Fruit fly (Drosophila melanogaster) whole organism, embryonic: ENCODE results near the gene CG10064.

Experiments used
- CG10321 ChIP-seq: fragments of 200-800 bp; sonication (Bioruptor generic); IDR thresholded peaks from 2 replicates; pipeline ENCODE4 v1.3.6; 2022; ENCODE audit warnings: missing biosample characterization, missing genetic modification characterization
- CG10462 ChIP-seq: fragments of 200-800 bp; sonication (Bioruptor generic); optimal IDR thresholded peaks from 2 replicates; lab custom pipeline; 2016; ENCODE audit warnings: missing biosample characterization, missing genetic modification characterization
- CG12391 ChIP-seq: fragments of 200-800 bp; sonication (Bioruptor generic); optimal IDR thresholded peaks from 3 replicates; lab custom pipeline; 2018; ENCODE audit warnings: missing biosample characterization, mild to moderate bottlenecking, missing genetic modification characterization, moderate library complexity
- CG14014 ChIP-seq: fragments of 200-800 bp; sonication (Bioruptor generic); IDR thresholded peaks from 2 replicates; pipeline ENCODE4 v1.3.6; 2022; ENCODE audit warnings: missing biosample characterization, missing genetic modification characterization
- CG14667 ChIP-seq: fragments of 200-800 bp; sonication (Bioruptor generic); IDR thresholded peaks from 2 replicates; pipeline ENCODE4 v1.3.6; 2022; ENCODE audit warnings: missing biosample characterization, missing genetic modification characterization
- CG15269 ChIP-seq: fragments of 200-800 bp; sonication (Bioruptor generic); optimal IDR thresholded peaks from 2 replicates; lab custom pipeline; 2018; ENCODE audit warnings: missing biosample characterization, mild to moderate bottlenecking, missing genetic modification characterization, moderate library complexity
- CG16813 ChIP-seq: fragments of 200-800 bp; sonication (Bioruptor generic); IDR thresholded peaks from 3 replicates; pipeline ENCODE4 v1.3.6; 2022; ENCODE audit warnings: missing biosample characterization, missing genetic modification characterization; ENCODE audit not compliant: partially characterized antibody
- CG17829 ChIP-seq: fragments of 200-800 bp; optimal IDR thresholded peaks from 2 replicates; lab custom pipeline; 2019; ENCODE audit warnings: missing biosample characterization, mild to moderate bottlenecking, missing genetic modification characterization, moderate library complexity
- CG2889 ChIP-seq: fragments of 200-800 bp; sonication (Bioruptor generic); IDR thresholded peaks from 3 replicates; pipeline ENCODE4 v1.3.6; 2022; ENCODE audit warnings: missing biosample characterization, missing genetic modification characterization
- CG31388 ChIP-seq: fragments of 200-800 bp; sonication (Bioruptor generic); optimal IDR thresholded peaks from 2 replicates; lab custom pipeline; 2016; ENCODE audit warnings: missing biosample characterization, missing genetic modification characterization
- CG4282 ChIP-seq: fragments of 200-800 bp; sonication (Bioruptor generic); optimal IDR thresholded peaks from 2 replicates; lab custom pipeline; 2016; ENCODE audit warnings: missing biosample characterization, missing genetic modification characterization
- CG4820 ChIP-seq: fragments of 200-800 bp; sonication (Bioruptor generic); optimal IDR thresholded peaks from 3 replicates; lab custom pipeline; 2016; ENCODE audit warnings: missing biosample characterization, missing genetic modification characterization
- CG6654 ChIP-seq: fragments of 200-800 bp; sonication (Bioruptor generic); optimal IDR thresholded peaks from 2 replicates; lab custom pipeline; 2017; ENCODE audit warnings: missing biosample characterization, mild to moderate bottlenecking, missing genetic modification characterization
- CG6791 ChIP-seq: fragments of 200-800 bp; sonication (Bioruptor generic); IDR thresholded peaks from 3 replicates; pipeline ENCODE4 v1.3.6; 2022; ENCODE audit warnings: missing biosample characterization, missing genetic modification characterization; ENCODE audit not compliant: partially characterized antibody
- CG7271 ChIP-seq: fragments of 200-800 bp; sonication (Bioruptor generic); optimal IDR thresholded peaks from 2 replicates; lab custom pipeline; 2018; ENCODE audit warnings: missing biosample characterization, mild to moderate bottlenecking, missing genetic modification characterization, moderate library complexity
- CG7556 ChIP-seq: fragments of 200-800 bp; sonication (Bioruptor generic); optimal IDR thresholded peaks from 2 replicates; lab custom pipeline; 2017; ENCODE audit warnings: missing biosample characterization, mild to moderate bottlenecking, missing genetic modification characterization
- CG7987 ChIP-seq: fragments of 200-800 bp; sonication (Bioruptor generic); optimal IDR thresholded peaks from 2 replicates; lab custom pipeline; 2018; ENCODE audit warnings: missing biosample characterization, mild to moderate bottlenecking, missing genetic modification characterization, moderate library complexity
- CG8765 ChIP-seq: fragments of 200-800 bp; sonication (Bioruptor generic); IDR thresholded peaks from 2 replicates; pipeline ENCODE4 v1.3.6; 2022; ENCODE audit warnings: missing biosample characterization, missing genetic modification characterization
- CG9797 ChIP-seq: fragments of 200-800 bp; sonication (Bioruptor generic); optimal IDR thresholded peaks from 3 replicates; lab custom pipeline; 2018; ENCODE audit warnings: missing biosample characterization, mild to moderate bottlenecking, missing genetic modification characterization
- Chrac-16 ChIP-seq: fragments of 200-800 bp; sonication (Bioruptor generic); optimal IDR thresholded peaks from 3 replicates; lab custom pipeline; 2016; ENCODE audit warnings: missing biosample characterization, missing genetic modification characterization
- CkIIα-i1 ChIP-seq: fragments of 200-800 bp; sonication (Bioruptor generic); IDR thresholded peaks from 2 replicates; pipeline ENCODE4 v1.3.6; 2022; ENCODE audit warnings: missing biosample characterization, missing genetic modification characterization
- Dip2 ChIP-seq: fragments of 200-800 bp; sonication (Bioruptor generic); IDR thresholded peaks from 2 replicates; pipeline ENCODE4 v1.3.6; 2022; ENCODE audit warnings: missing biosample characterization, missing genetic modification characterization
- Gsc ChIP-seq: fragments of 200-800 bp; sonication (Bioruptor generic); IDR thresholded peaks from 2 replicates; pipeline ENCODE4 v1.3.6; 2022; ENCODE audit warnings: missing biosample characterization, missing genetic modification characterization
- HLH4C ChIP-seq: fragments of 200-800 bp; sonication (Bioruptor generic); IDR thresholded peaks from 3 replicates; pipeline ENCODE4 v1.3.6; 2022; ENCODE audit warnings: missing biosample characterization, missing genetic modification characterization; ENCODE audit not compliant: partially characterized antibody
- Hmx ChIP-seq: fragments of 200-800 bp; sonication (Bioruptor generic); optimal IDR thresholded peaks from 2 replicates; lab custom pipeline; 2016; ENCODE audit warnings: missing biosample characterization, missing genetic modification characterization
- Hr39 ChIP-seq: fragments of >200 bp; optimal IDR thresholded peaks from 2 replicates; lab custom pipeline; 2017
- Jarid2 ChIP-seq: fragments of 200-800 bp; sonication (Bioruptor generic); optimal IDR thresholded peaks from 3 replicates; lab custom pipeline; 2017; ENCODE audit warnings: mild to moderate bottlenecking, missing biosample characterization, missing genetic modification reagents, missing genetic modification characterization
- Lhr ChIP-seq: fragments of 200-800 bp; sonication (Bioruptor generic); optimal IDR thresholded peaks from 3 replicates; lab custom pipeline; 2017; ENCODE audit warnings: mild to moderate bottlenecking, missing biosample characterization, missing genetic modification reagents, missing genetic modification characterization
- Mrtf ChIP-seq: fragments of 200-800 bp; sonication (Bioruptor generic); IDR thresholded peaks from 3 replicates; pipeline ENCODE4 v1.3.6; 2022; ENCODE audit warnings: missing biosample characterization, missing genetic modification characterization
- NFAT ChIP-seq: fragments of 200-800 bp; sonication (Bioruptor generic); IDR thresholded peaks from 2 replicates; pipeline ENCODE4 v1.3.6; 2022; ENCODE audit warnings: missing biosample characterization, missing genetic modification characterization
- Poxn ChIP-seq: fragments of 200-800 bp; sonication (Bioruptor generic); IDR thresholded peaks from 2 replicates; pipeline ENCODE4 v1.3.6; 2022; ENCODE audit warnings: missing biosample characterization, missing genetic modification characterization
- chinmo ChIP-seq: fragments of 200-800 bp; sonication (Bioruptor generic); IDR thresholded peaks from 4 replicates; pipeline ENCODE4 v1.3.6; 2022; ENCODE audit warnings: missing biosample characterization, missing genetic modification characterization; ENCODE audit not compliant: partially characterized antibody
- da ChIP-seq: fragments of 200-800 bp; sonication (Bioruptor generic); optimal IDR thresholded peaks from 2 replicates; lab custom pipeline; 2016; ENCODE audit warnings: missing biosample characterization, missing genetic modification characterization
- exex ChIP-seq: fragments of 200-800 bp; sonication (Bioruptor generic); optimal IDR thresholded peaks from 4 replicates; lab custom pipeline; 2018; ENCODE audit warnings: missing biosample characterization, mild to moderate bottlenecking, missing genetic modification characterization, moderate library complexity
- gem ChIP-seq: fragments of 200-800 bp; sonication (Bioruptor generic); optimal IDR thresholded peaks from 2 replicates; lab custom pipeline; 2019; ENCODE audit warnings: missing biosample characterization, mild to moderate bottlenecking, missing genetic modification characterization, moderate library complexity
- h ChIP-seq: fragments of >200 bp; optimal IDR thresholded peaks from 2 replicates; lab custom pipeline; 2017
- ham ChIP-seq: fragments of 200-800 bp; sonication (Bioruptor generic); IDR thresholded peaks from 2 replicates; pipeline ENCODE4 v1.3.6; 2022; ENCODE audit warnings: missing biosample characterization, missing genetic modification characterization
- hbn ChIP-seq: fragments of 200-800 bp; sonication (Bioruptor generic); IDR thresholded peaks from 2 replicates; pipeline ENCODE4 v1.3.6; 2022; ENCODE audit warnings: missing biosample characterization, missing genetic modification characterization; ENCODE audit not compliant: partially characterized antibody
- her ChIP-seq: fragments of 200-800 bp; sonication (Bioruptor generic); optimal IDR thresholded peaks from 2 replicates; lab custom pipeline; 2016; ENCODE audit warnings: missing biosample characterization, missing genetic modification characterization
- lov ChIP-seq, 2 experiments: fragments of 200-800 bp in 1 of 2; fragments of >200 bp in 1 of 2; sonication (Bioruptor generic) in 1 of 2; IDR thresholded peaks in 1 of 2; optimal IDR thresholded peaks in 1 of 2; 2 replicates in 1 of 2; 3 replicates in 1 of 2; pipeline versions ENCODE4 v1.3.6 to Lab custom; 2017 to 2022; ENCODE audit warnings: missing biosample characterization in 1 of 2, missing genetic modification characterization in 1 of 2
- luna ChIP-seq: fragments of 200-800 bp; sonication (Bioruptor generic); optimal IDR thresholded peaks from 2 replicates; lab custom pipeline; 2016; ENCODE audit warnings: missing biosample characterization, missing genetic modification characterization
- onecut ChIP-seq: fragments of 200-800 bp; sonication (Bioruptor generic); IDR thresholded peaks from 2 replicates; pipeline ENCODE4 v1.3.6; 2022; ENCODE audit warnings: missing biosample characterization, missing genetic modification characterization
- pum ChIP-seq: fragments of 200-800 bp; sonication (Bioruptor generic); optimal IDR thresholded peaks from 2 replicates; lab custom pipeline; 2016; ENCODE audit warnings: missing biosample characterization, missing genetic modification characterization
- ro ChIP-seq: fragments of 200-800 bp; sonication (Bioruptor generic); IDR thresholded peaks from 2 replicates; pipeline ENCODE4 v1.3.6; 2022; ENCODE audit warnings: missing biosample characterization, missing genetic modification characterization
- row ChIP-seq: fragments of 200-800 bp; sonication (Bioruptor generic); IDR thresholded peaks from 3 replicates; pipeline ENCODE4 v1.3.6; 2022; ENCODE audit warnings: missing biosample characterization, missing genetic modification characterization
- slou ChIP-seq: fragments of 200-800 bp; sonication (Bioruptor generic); optimal IDR thresholded peaks from 3 replicates; lab custom pipeline; 2016; ENCODE audit warnings: missing biosample characterization, missing genetic modification characterization
- toy ChIP-seq: fragments of 200-800 bp; sonication (Bioruptor generic); IDR thresholded peaks from 2 replicates; pipeline ENCODE4 v1.3.6; 2022; ENCODE audit warnings: missing biosample characterization, missing genetic modification characterization

Gene CG10064

DNA sequence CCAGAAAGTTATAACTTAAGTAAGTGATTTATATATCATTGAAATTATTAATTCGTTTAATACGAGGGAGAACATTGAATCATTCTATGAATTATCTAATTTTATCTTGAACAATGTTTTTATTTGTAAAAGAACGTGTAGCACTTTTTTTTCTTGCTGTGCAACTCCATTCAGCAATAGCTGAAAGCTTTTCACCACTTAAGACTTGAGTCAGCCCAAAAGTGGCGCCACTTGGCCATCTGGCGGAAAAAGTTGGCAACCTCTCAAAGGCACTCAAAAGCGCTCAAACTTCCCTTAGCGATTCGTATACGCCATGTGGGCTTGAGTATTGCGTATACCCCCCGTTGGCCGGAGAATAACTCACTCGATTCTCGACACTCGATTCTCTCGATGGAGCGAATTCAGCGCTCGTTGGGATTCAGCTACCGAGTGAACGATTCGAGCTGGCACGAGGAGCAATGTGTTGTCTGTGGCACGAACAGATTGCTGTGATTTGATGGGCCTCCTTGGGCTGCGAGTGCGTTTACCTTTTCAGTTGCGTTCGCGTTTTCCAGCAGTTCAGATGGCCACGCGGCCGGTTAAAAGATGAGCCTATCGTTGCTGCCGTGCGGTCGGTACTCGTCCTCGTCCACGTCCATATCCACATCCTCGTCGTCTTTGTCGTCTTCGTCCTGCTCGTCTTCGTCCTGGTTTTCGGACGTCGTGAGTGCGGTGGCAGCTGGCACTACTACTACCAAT, 46.0 kb upstream of the CG10064 start (continued):
- TF ChIP-seq CG8765 (GFP tag; lab: Robert Waterston, UW) = no peak
- no peak for TF ChIP-seq Gsc
- peak; percentile 42 for TF ChIP-seq gem (tag; lab: Kevin White, UChicago)
- peak; percentile 44 for TF ChIP-seq CG12391 (tag; lab: Kevin White, UChicago)
- TF ChIP-seq h (lab: Kevin White, UChicago) = no peak
- no peak for TF ChIP-seq CG10462 (GFP tag; lab: Kevin White, UChicago)
- no peak for TF ChIP-seq her
- no peak for TF ChIP-seq CG2889 (GFP tag; lab: Robert Waterston, UW)
- no peak for TF ChIP-seq pum
- no peak for TF ChIP-seq CG4820 (GFP tag; lab: Kevin White, UChicago)
- no peak for TF ChIP-seq CG16813 (GFP tag; lab: Robert Waterston, UW)
- no peak for TF ChIP-seq lov (optimal IDR thresholded peaks at IDR 0.05; lab: Kevin White, UChicago)
- TF ChIP-seq lov (GFP tag; IDR thresholded peaks at IDR 0.05; lab: Robert Waterston, UW) = 0 out of 3 replicates have a peak, but pooled peaks have one; percentile 9
- TF ChIP-seq CG14014 (GFP tag; lab: Robert Waterston, UW) = peak; percentile 35; the same call in 1 of the 2 replicates
- peak; percentile 62 for TF ChIP-seq row (GFP tag; lab: Robert Waterston, UW)
- TF ChIP-seq CG17829 = peak; percentile 13
- no peak for TF ChIP-seq CkIIα-i1 (GFP tag; lab: Robert Waterston, UW)
- no peak for TF ChIP-seq luna (GFP tag; lab: Kevin White, UChicago)
- TF ChIP-seq exex (tag; lab: Kevin White, UChicago) = no peak
- no peak for TF ChIP-seq toy
- TF ChIP-seq CG6654 (GFP tag; lab: Kevin White, UChicago) = no peak
- no peak for TF ChIP-seq CG4282
- TF ChIP-seq CG7556 (GFP tag; lab: Kevin White, UChicago) = peak; percentile 13
- TF ChIP-seq Mrtf (GFP tag; lab: Robert Waterston, UW) = no peak
- no peak for TF ChIP-seq da (GFP tag; lab: Kevin White, UChicago)
- peak; percentile 61 for TF ChIP-seq Jarid2 (GFP tag; lab: Kevin White, UChicago)
- no peak for TF ChIP-seq slou (GFP tag; lab: Kevin White, UChicago)
- 0 out of 2 replicates have a peak, but pooled peaks have one; percentile 55 for TF ChIP-seq onecut (GFP tag; lab: Robert Waterston, UW)
- no peak for TF ChIP-seq Dip2
- TF ChIP-seq CG7271 (tag; lab: Kevin White, UChicago) = no peak
- no peak for TF ChIP-seq hbn (GFP tag; lab: Robert Waterston, UW)
- TF ChIP-seq Chrac-16 (GFP tag; lab: Kevin White, UChicago) = no peak
- no peak for TF ChIP-seq HLH4C (GFP tag; lab: Robert Waterston, UW)
- TF ChIP-seq Hr39 (lab: Kevin White, UChicago) = no peak
- no peak for TF ChIP-seq CG31388 (GFP tag; lab: Kevin White, UChicago)
- no peak for TF ChIP-seq CG9797 (GFP tag; lab: Kevin White, UChicago)
- TF ChIP-seq ro = no peak
- TF ChIP-seq Lhr (GFP tag; lab: Kevin White, UChicago) = no peak
- TF ChIP-seq CG7987 (GFP tag; lab: Kevin White, UChicago) = no peak
- 0 out of 4 replicates have a peak, but pooled peaks have one; percentile 68 for TF ChIP-seq chinmo (GFP tag; lab: Robert Waterston, UW)
- no peak for TF ChIP-seq Poxn
- TF ChIP-seq CG6791 (GFP tag; lab: Robert Waterston, UW) = no peak
- TF ChIP-seq NFAT (GFP tag; lab: Robert Waterston, UW) = peak; percentile 57
- peak; percentile 48 for TF ChIP-seq CG15269
- no peak for TF ChIP-seq Hmx (GFP tag; lab: Kevin White, UChicago)
- no peak; the same call in 1 of the 2 replicates for TF ChIP-seq CG14667 (GFP tag; lab: Robert Waterston, UW)
- TF ChIP-seq ham (GFP tag; lab: Robert Waterston, UW) = no peak
- peak; percentile 32; the same call in 1 of the 2 replicates for TF ChIP-seq CG10321
- TF ChIP-seq, all 482 proteins: peak for 139
